Fruit fly (Drosophila melanogaster) whole organism, embryonic: ENCODE measurements around the gene CG9674.

ENCODE experiments used
- Bgb ChIP-seq: fragments of 200-800 bp; sonication (Bioruptor generic); IDR thresholded peaks from 2 replicates; pipeline ENCODE4 v1.3.6; 2022; ENCODE audit warnings: missing biosample characterization, missing genetic modification characterization; ENCODE audit not compliant: partially characterized antibody
- CG11560 ChIP-seq: fragments of 200-800 bp; sonication (Bioruptor generic); IDR thresholded peaks from 3 replicates; pipeline ENCODE4 v1.3.6; 2022; ENCODE audit warnings: missing biosample characterization, missing genetic modification characterization
- CG12744 ChIP-seq: fragments of 200-800 bp; sonication (Bioruptor generic); optimal IDR thresholded peaks from 2 replicates; lab custom pipeline; 2016; ENCODE audit warnings: missing biosample characterization, missing genetic modification characterization
- CG14441 ChIP-seq: fragments of 200-800 bp; sonication (Bioruptor generic); IDR thresholded peaks from 2 replicates; pipeline ENCODE4 v1.3.6; 2022; ENCODE audit warnings: missing biosample characterization, missing genetic modification characterization
- CG15514 ChIP-seq: fragments of 200-800 bp; sonication (Bioruptor generic); optimal IDR thresholded peaks from 3 replicates; lab custom pipeline; 2017; ENCODE audit warnings: missing biosample characterization, missing genetic modification characterization, mild to moderate bottlenecking, moderate library complexity, missing genetic modification reagents
- CG18262 ChIP-seq: fragments of 200-800 bp; optimal IDR thresholded peaks from 3 replicates; lab custom pipeline; 2019; ENCODE audit warnings: missing biosample characterization, mild to moderate bottlenecking, missing genetic modification characterization, moderate library complexity
- CG18599 ChIP-seq: fragments of 200-800 bp; sonication (Bioruptor generic); optimal IDR thresholded peaks from 3 replicates; lab custom pipeline; 2017; ENCODE audit warnings: missing biosample characterization, missing genetic modification characterization, mild to moderate bottlenecking, moderate library complexity, missing genetic modification reagents
- CG2199 ChIP-seq: fragments of 200-800 bp; sonication (Bioruptor generic); IDR thresholded peaks from 3 replicates; pipeline ENCODE4 v1.3.6; 2022; ENCODE audit warnings: missing biosample characterization, missing genetic modification characterization
- CG32532 ChIP-seq: fragments of 200-800 bp; sonication (Bioruptor generic); IDR thresholded peaks from 2 replicates; pipeline ENCODE4 v1.3.6; 2022; ENCODE audit warnings: missing biosample characterization, missing genetic modification characterization
- CG3995 ChIP-seq: fragments of 200-800 bp; sonication (Bioruptor generic); optimal IDR thresholded peaks from 3 replicates; lab custom pipeline; 2016; ENCODE audit warnings: missing biosample characterization, missing genetic modification characterization
- CG4404 ChIP-seq: fragments of 200-800 bp; sonication (Bioruptor generic); IDR thresholded peaks from 2 replicates; pipeline ENCODE4 v1.3.6; 2022; ENCODE audit warnings: missing biosample characterization, missing genetic modification characterization
- CG6791 ChIP-seq: fragments of 200-800 bp; sonication (Bioruptor generic); IDR thresholded peaks from 3 replicates; pipeline ENCODE4 v1.3.6; 2022; ENCODE audit warnings: missing biosample characterization, missing genetic modification characterization; ENCODE audit not compliant: partially characterized antibody
- CG6854 ChIP-seq: fragments of 200-800 bp; sonication (Bioruptor generic); optimal IDR thresholded peaks from 3 replicates; lab custom pipeline; 2017; ENCODE audit warnings: missing biosample characterization, mild to moderate bottlenecking, missing genetic modification characterization
- CG7271 ChIP-seq: fragments of 200-800 bp; sonication (Bioruptor generic); optimal IDR thresholded peaks from 2 replicates; lab custom pipeline; 2018; ENCODE audit warnings: missing biosample characterization, mild to moderate bottlenecking, missing genetic modification characterization, moderate library complexity
- CTCF ChIP-seq: fragments of 200-800 bp; sonication (Bioruptor generic); optimal IDR thresholded peaks from 2 replicates; lab custom pipeline; 2017; ENCODE audit warnings: missing biosample characterization, mild to moderate bottlenecking, missing genetic modification characterization, moderate library complexity
- CoRest ChIP-seq: fragments of 200-800 bp; sonication (Bioruptor generic); optimal IDR thresholded peaks from 3 replicates; lab custom pipeline; 2018; ENCODE audit warnings: missing biosample characterization, mild to moderate bottlenecking, missing genetic modification characterization, moderate library complexity
- Deaf1 ChIP-seq: fragments of 200-800 bp; optimal IDR thresholded peaks from 3 replicates; lab custom pipeline; 2019; ENCODE audit warnings: missing biosample characterization, mild to moderate bottlenecking, missing genetic modification characterization, moderate library complexity
- Drgx ChIP-seq: fragments of 200-800 bp; sonication (Bioruptor generic); IDR thresholded peaks from 2 replicates; pipeline ENCODE4 v1.3.6; 2022; ENCODE audit warnings: missing biosample characterization, missing genetic modification characterization
- HLH4C ChIP-seq: fragments of 200-800 bp; sonication (Bioruptor generic); IDR thresholded peaks from 3 replicates; pipeline ENCODE4 v1.3.6; 2022; ENCODE audit warnings: missing biosample characterization, missing genetic modification characterization; ENCODE audit not compliant: partially characterized antibody
- HLH54F ChIP-seq: fragments of 200-800 bp; sonication (Bioruptor generic); optimal IDR thresholded peaks from 3 replicates; lab custom pipeline; 2016; ENCODE audit warnings: missing biosample characterization, missing genetic modification characterization
- HLHmδ ChIP-seq: fragments of 200-800 bp; sonication (Bioruptor generic); optimal IDR thresholded peaks from 2 replicates; lab custom pipeline; 2018; ENCODE audit warnings: missing biosample characterization, mild to moderate bottlenecking, missing genetic modification characterization, moderate library complexity
- Hmx ChIP-seq: fragments of 200-800 bp; sonication (Bioruptor generic); optimal IDR thresholded peaks from 2 replicates; lab custom pipeline; 2016; ENCODE audit warnings: missing biosample characterization, missing genetic modification characterization
- Myb ChIP-seq: fragments of 200-800 bp; sonication (Bioruptor generic); optimal IDR thresholded peaks from 2 replicates; lab custom pipeline; 2016; ENCODE audit warnings: missing biosample characterization, missing genetic modification characterization
- NC2α ChIP-seq: fragments of 200-800 bp; sonication (Bioruptor generic); optimal IDR thresholded peaks from 2 replicates; lab custom pipeline; 2016; ENCODE audit warnings: missing biosample characterization, missing genetic modification characterization
- NK7.1 ChIP-seq: fragments of 200-800 bp; sonication (Bioruptor generic); optimal IDR thresholded peaks from 3 replicates; lab custom pipeline; 2016; ENCODE audit warnings: missing biosample characterization, missing genetic modification characterization
- Poxn ChIP-seq: fragments of 200-800 bp; sonication (Bioruptor generic); IDR thresholded peaks from 2 replicates; pipeline ENCODE4 v1.3.6; 2022; ENCODE audit warnings: missing biosample characterization, missing genetic modification characterization
- Rx ChIP-seq: fragments of 200-800 bp; sonication (Bioruptor generic); IDR thresholded peaks from 2 replicates; pipeline ENCODE4 v1.3.6; 2022; ENCODE audit warnings: missing biosample characterization, missing genetic modification characterization
- Trl ChIP-seq, 3 experiments: fragments of >200 bp in 2 of 3; fragments of 200-800 bp in 1 of 3; sonication (Bioruptor generic) in 1 of 3; optimal IDR thresholded peaks; 2 replicates in 1 of 3; 3 replicates in 2 of 3; lab custom pipeline; 2016 to 2017; ENCODE audit warnings: missing biosample characterization in 1 of 3, missing genetic modification characterization in 1 of 3
- YL-1 ChIP-seq: fragments of 200-800 bp; sonication (Bioruptor generic); optimal IDR thresholded peaks from 3 replicates; lab custom pipeline; 2017; ENCODE audit warnings: missing biosample characterization, mild to moderate bottlenecking, missing genetic modification characterization
- ap ChIP-seq: fragments of 200-800 bp; sonication (Bioruptor generic); IDR thresholded peaks from 2 replicates; pipeline ENCODE4 v1.3.6; 2022; ENCODE audit warnings: missing biosample characterization, missing genetic modification characterization
- chif ChIP-seq, 2 experiments: fragments of 200-800 bp; sonication (Bioruptor generic); optimal IDR thresholded peaks; 3 replicates each; lab custom pipeline; 2016; ENCODE audit warnings: missing biosample characterization in 2 of 2, missing genetic modification characterization in 2 of 2
- chm ChIP-seq: fragments of 200-800 bp; sonication (Bioruptor generic); IDR thresholded peaks from 2 replicates; pipeline ENCODE4 v1.3.6; 2022; ENCODE audit warnings: missing biosample characterization, missing genetic modification characterization
- dan ChIP-seq: fragments of 200-800 bp; sonication (Bioruptor generic); IDR thresholded peaks from 2 replicates; pipeline ENCODE4 v1.3.6; 2022; ENCODE audit warnings: missing biosample characterization, missing genetic modification characterization
- dpn ChIP-seq, 2 experiments: fragments of 200-800 bp; sonication (Bioruptor generic); optimal IDR thresholded peaks; 3 replicates each; lab custom pipeline; 2016; ENCODE audit warnings: missing biosample characterization in 2 of 2, missing genetic modification characterization in 2 of 2
- dysf ChIP-seq: fragments of 200-800 bp; sonication (Bioruptor generic); IDR thresholded peaks from 3 replicates; pipeline ENCODE4 v1.3.6; 2022; ENCODE audit warnings: missing biosample characterization, missing genetic modification characterization
- en ChIP-seq: fragments of 200-800 bp; sonication (Bioruptor generic); optimal IDR thresholded peaks from 2 replicates; lab custom pipeline; 2016; ENCODE audit warnings: missing biosample characterization, missing genetic modification characterization
- eyg ChIP-seq: fragments of 200-800 bp; sonication (Bioruptor generic); optimal IDR thresholded peaks from 3 replicates; lab custom pipeline; 2016; ENCODE audit warnings: missing biosample characterization, missing genetic modification characterization
- fru ChIP-seq: fragments of >200 bp; optimal IDR thresholded peaks from 2 replicates; lab custom pipeline; 2017
- gro ChIP-seq: fragments of 200-800 bp; sonication (Bioruptor generic); optimal IDR thresholded peaks from 2 replicates; lab custom pipeline; 2016; ENCODE audit warnings: missing biosample characterization, missing genetic modification characterization
- hbn ChIP-seq: fragments of 200-800 bp; sonication (Bioruptor generic); IDR thresholded peaks from 2 replicates; pipeline ENCODE4 v1.3.6; 2022; ENCODE audit warnings: missing biosample characterization, missing genetic modification characterization; ENCODE audit not compliant: partially characterized antibody
- insv ChIP-seq, 2 experiments: fragments of 200-800 bp; sonication (Bioruptor generic); optimal IDR thresholded peaks; 3 replicates each; lab custom pipeline; 2016 to 2018; ENCODE audit warnings: missing biosample characterization in 2 of 2, missing genetic modification characterization in 2 of 2
- jigr1 ChIP-seq: fragments of 200-800 bp; sonication (Bioruptor generic); IDR thresholded peaks from 3 replicates; pipeline ENCODE4 v1.3.6; 2022; ENCODE audit warnings: missing biosample characterization, missing genetic modification characterization
- jumu ChIP-seq: fragments of 200-800 bp; sonication (Bioruptor generic); optimal IDR thresholded peaks from 3 replicates; lab custom pipeline; 2016; ENCODE audit warnings: missing biosample characterization, missing genetic modification characterization
- pzg ChIP-seq: fragments of 200-800 bp; sonication (Bioruptor generic); optimal IDR thresholded peaks from 3 replicates; lab custom pipeline; 2018; ENCODE audit warnings: missing biosample characterization, mild to moderate bottlenecking, missing genetic modification characterization, moderate library complexity
- shn ChIP-seq: fragments of 200-800 bp; sonication (Bioruptor generic); optimal IDR thresholded peaks from 3 replicates; lab custom pipeline; 2016; ENCODE audit warnings: missing biosample characterization, missing genetic modification characterization
- slbo ChIP-seq: fragments of 200-800 bp; sonication (Bioruptor generic); IDR thresholded peaks from 2 replicates; pipeline ENCODE4 v1.3.6; 2022; ENCODE audit warnings: missing biosample characterization, missing genetic modification characterization
- slou ChIP-seq: fragments of 200-800 bp; sonication (Bioruptor generic); optimal IDR thresholded peaks from 3 replicates; lab custom pipeline; 2016; ENCODE audit warnings: missing biosample characterization, missing genetic modification characterization
- tup ChIP-seq: fragments of 200-800 bp; sonication (Bioruptor generic); optimal IDR thresholded peaks from 2 replicates; lab custom pipeline; 2016; ENCODE audit warnings: missing biosample characterization, mild to moderate bottlenecking, missing genetic modification characterization, moderate library complexity
- usp ChIP-seq: fragments of >200 bp; optimal IDR thresholded peaks from 2 replicates; lab custom pipeline; 2017; ENCODE audit warnings: missing biosample characterization, missing genetic modification characterization
- vvl ChIP-seq: fragments of 200-800 bp; sonication (Bioruptor generic); IDR thresholded peaks from 2 replicates; pipeline ENCODE4 v1.3.6; 2022; ENCODE audit warnings: missing biosample characterization, missing genetic modification characterization
- zf30C ChIP-seq: fragments of 200-800 bp; sonication (Bioruptor generic); optimal IDR thresholded peaks from 3 replicates; lab custom pipeline; 2018; ENCODE audit warnings: missing biosample characterization, mild to moderate bottlenecking, missing genetic modification characterization
- zfh2 ChIP-seq: fragments of 200-800 bp; sonication (Bioruptor generic); optimal IDR thresholded peaks from 2 replicates; lab custom pipeline; 2016; ENCODE audit warnings: missing biosample characterization, missing genetic modification characterization

CG9674 gene

DNA sequence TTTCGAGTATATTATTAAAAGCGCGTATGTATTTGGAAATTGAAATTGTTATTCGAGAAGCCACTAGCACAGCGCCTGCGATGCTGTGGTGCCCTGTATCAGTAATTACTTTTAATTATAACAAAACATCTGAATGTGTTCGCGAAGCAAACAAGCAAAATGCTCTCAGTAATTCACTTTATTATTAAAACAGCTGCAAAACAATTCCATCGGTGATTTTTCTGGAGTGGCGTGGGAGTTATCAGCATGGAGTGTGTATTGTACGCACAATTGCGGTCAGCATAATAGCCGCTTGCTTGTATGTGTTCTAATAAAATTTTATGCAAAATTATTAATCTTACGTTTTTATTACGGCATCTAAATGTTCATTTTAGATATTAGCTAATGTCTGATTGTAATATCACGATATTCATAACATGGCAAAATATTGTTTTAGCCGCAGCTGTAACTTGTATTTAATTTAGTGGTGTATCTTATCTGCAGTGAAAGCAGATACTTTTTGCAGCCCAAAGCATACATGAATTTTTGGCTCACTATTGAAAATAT lies 25.2 kb downstream of the CG9674 start (continued):
- TF ChIP-seq dpn (GFP tag; optimal IDR thresholded peaks at IDR 0.05; lab: Kevin White, UChicago): peak; percentile 66 to 69
- TF ChIP-seq CG3995 (GFP tag; lab: Kevin White, UChicago): no peak
- TF ChIP-seq chm (GFP tag; lab: Robert Waterston, UW): peak; percentile 78
- TF ChIP-seq dan (GFP tag; lab: Robert Waterston, UW): no peak
- TF ChIP-seq Drgx (GFP tag; lab: Robert Waterston, UW): peak; percentile 71
- TF ChIP-seq vvl (GFP tag; lab: Robert Waterston, UW): peak; percentile 87
- TF ChIP-seq jigr1 (GFP tag; lab: Robert Waterston, UW): peak; percentile 6; the same call in 1 of the 3 replicates
- TF ChIP-seq Hmx (GFP tag; lab: Kevin White, UChicago): peak; percentile 31
- peak; percentile 72 for TF ChIP-seq Rx
- TF ChIP-seq NK7.1 (GFP tag; lab: Kevin White, UChicago): peak; percentile 8
- no peak for TF ChIP-seq fru (lab: Kevin White, UChicago)
- TF ChIP-seq zfh2 (GFP tag; lab: Kevin White, UChicago): peak; percentile 11
- TF ChIP-seq CG18599 (GFP tag; lab: Kevin White, UChicago): no peak
- TF ChIP-seq Deaf1: no peak
- peak; percentile 67 for TF ChIP-seq CoRest (tag; lab: Kevin White, UChicago)
- TF ChIP-seq CG6854 (GFP tag; lab: Kevin White, UChicago): peak; percentile 17
- TF ChIP-seq Myb (GFP tag; lab: Kevin White, UChicago): no peak
- 0 out of 3 replicates have a peak, but pooled peaks have one; percentile 25 for TF ChIP-seq CG6791
- TF ChIP-seq hbn (GFP tag; lab: Robert Waterston, UW): no peak
- peak; percentile 18 for TF ChIP-seq shn
- TF ChIP-seq gro: peak; percentile 10
- no peak for TF ChIP-seq YL-1 (GFP tag; lab: Kevin White, UChicago)
- TF ChIP-seq CG14441 (GFP tag; lab: Robert Waterston, UW): peak; percentile 68
- no peak for TF ChIP-seq Trl (optimal IDR thresholded peaks at IDR 0.05; lab: Kevin White, UChicago)
- peak; percentile 71 for TF ChIP-seq Trl (GFP tag; optimal IDR thresholded peaks at IDR 0.05; lab: Kevin White, UChicago)
- no peak for TF ChIP-seq Poxn
- TF ChIP-seq insv (GFP tag; optimal IDR thresholded peaks at IDR 0.05; lab: Kevin White, UChicago): no peak
- TF ChIP-seq zf30C (GFP tag; lab: Kevin White, UChicago): no peak
- TF ChIP-seq ap (GFP tag; lab: Robert Waterston, UW): peak; percentile 65
- no peak for TF ChIP-seq pzg (GFP tag; lab: Kevin White, UChicago)
- TF ChIP-seq Bgb (GFP tag; lab: Robert Waterston, UW): no peak
- peak; percentile 42 for TF ChIP-seq slou (GFP tag; lab: Kevin White, UChicago)
- TF ChIP-seq CG2199 (GFP tag; lab: Robert Waterston, UW): no peak
- peak; percentile 70 for TF ChIP-seq slbo (GFP tag; lab: Robert Waterston, UW)
- TF ChIP-seq usp (GFP tag; lab: Kevin White, UChicago): no peak
- TF ChIP-seq jumu: peak; percentile 49
- TF ChIP-seq CG12744 (GFP tag; lab: Kevin White, UChicago): peak; percentile 46
- no peak for TF ChIP-seq CG11560 (tag; lab: Robert Waterston, UW)
- no peak for TF ChIP-seq HLHmδ (GFP tag; lab: Kevin White, UChicago)
- peak; percentile 61 for TF ChIP-seq en (GFP tag; lab: Kevin White, UChicago)
- no peak for TF ChIP-seq CTCF (GFP tag; lab: Kevin White, UChicago)
- peak; percentile 64; the same call in 1 of the 2 replicates for TF ChIP-seq CG32532
- TF ChIP-seq CG18262: no peak
- TF ChIP-seq chif (GFP tag; optimal IDR thresholded peaks at IDR 0.05; lab: Kevin White, UChicago): peak; percentile 69 to 76
- TF ChIP-seq eyg: peak; percentile 24
- peak; percentile 46 for TF ChIP-seq HLH54F (GFP tag; lab: Kevin White, UChicago)
- peak; percentile 40 for TF ChIP-seq tup (GFP tag; lab: Kevin White, UChicago)
- TF ChIP-seq CG7271 (tag; lab: Kevin White, UChicago): no peak
- peak; percentile 65 for TF ChIP-seq CG4404 (GFP tag; lab: Robert Waterston, UW)
- TF ChIP-seq NC2α (GFP tag; lab: Kevin White, UChicago): no peak
- no peak for TF ChIP-seq HLH4C (GFP tag; lab: Robert Waterston, UW)
- peak; percentile 21 for TF ChIP-seq CG15514 (GFP tag; lab: Kevin White, UChicago)
- peak; percentile 74 for TF ChIP-seq dysf (GFP tag; lab: Robert Waterston, UW)
